Fruit fly (Drosophila melanogaster) whole organism, embryonic: ENCODE results near the gene feo.
A peak's percentile ranks its signal among the peaks of the same experiment; 100 is the strongest.

ENCODE experiments used
- Adf1 ChIP-seq: fragments of 200-800 bp; sonication (Bioruptor generic); IDR thresholded peaks from 2 replicates; pipeline ENCODE4 v1.3.6; 2022; ENCODE audit warnings: missing biosample characterization, missing genetic modification characterization
- Aef1 ChIP-seq: fragments of 200-800 bp; sonication (Bioruptor generic); IDR thresholded peaks from 3 replicates; pipeline ENCODE4 v1.3.6; 2022; ENCODE audit warnings: missing biosample characterization, missing genetic modification characterization
- Awh ChIP-seq: fragments of 200-800 bp; sonication (Bioruptor generic); IDR thresholded peaks from 2 replicates; pipeline ENCODE4, ENCODE4 v1.3.6; 2022; ENCODE audit warnings: missing biosample characterization, missing genetic modification characterization
- CG1024 ChIP-seq: fragments of 200-800 bp; sonication (Bioruptor generic); IDR thresholded peaks from 2 replicates; pipeline ENCODE4 v1.3.6; 2022; ENCODE audit warnings: missing biosample characterization, missing genetic modification characterization
- CG12155 ChIP-seq: fragments of 200-800 bp; sonication (Bioruptor generic); optimal IDR thresholded peaks from 3 replicates; lab custom pipeline; 2016; ENCODE audit warnings: missing biosample characterization, missing genetic modification characterization
- CG12769 ChIP-seq: fragments of 200-800 bp; sonication (Bioruptor generic); optimal IDR thresholded peaks from 2 replicates; lab custom pipeline; 2019; ENCODE audit warnings: missing biosample characterization, mild to moderate bottlenecking, missing genetic modification characterization, moderate library complexity
- CG13287 ChIP-seq: fragments of 200-800 bp; sonication (Bioruptor generic); IDR thresholded peaks from 2 replicates; pipeline ENCODE4 v1.3.6; 2022; ENCODE audit warnings: missing biosample characterization, missing genetic modification characterization; ENCODE audit not compliant: partially characterized antibody
- CG17328 ChIP-seq: fragments of 200-800 bp; sonication (Bioruptor generic); IDR thresholded peaks from 2 replicates; pipeline ENCODE4 v1.3.6; 2022; ENCODE audit warnings: missing biosample characterization, missing genetic modification characterization
- CG2199 ChIP-seq: fragments of 200-800 bp; sonication (Bioruptor generic); IDR thresholded peaks from 3 replicates; pipeline ENCODE4 v1.3.6; 2022; ENCODE audit warnings: missing biosample characterization, missing genetic modification characterization
- CG31224 ChIP-seq: fragments of 200-800 bp; sonication (Bioruptor generic); IDR thresholded peaks from 2 replicates; pipeline ENCODE4 v1.3.6; 2022; ENCODE audit warnings: missing biosample characterization, missing genetic modification characterization
- CG34224 ChIP-seq: fragments of 200-800 bp; sonication (Bioruptor generic); IDR thresholded peaks from 3 replicates; pipeline ENCODE4 v1.3.6; 2022; ENCODE audit warnings: missing biosample characterization, missing genetic modification characterization; ENCODE audit not compliant: partially characterized antibody
- CG3847 ChIP-seq: fragments of 200-800 bp; sonication (Bioruptor generic); IDR thresholded peaks from 2 replicates; pipeline ENCODE4 v1.3.6; 2022; ENCODE audit warnings: missing biosample characterization, missing genetic modification characterization
- CG7372 ChIP-seq: fragments of 200-800 bp; sonication (Bioruptor generic); IDR thresholded peaks from 2 replicates; pipeline ENCODE4 v1.3.6; 2022; ENCODE audit warnings: missing biosample characterization, missing genetic modification characterization
- CG7745 ChIP-seq: fragments of 200-800 bp; sonication (Bioruptor generic); optimal IDR thresholded peaks from 2 replicates; lab custom pipeline; 2018; ENCODE audit warnings: missing biosample characterization, mild to moderate bottlenecking, missing genetic modification characterization, moderate library complexity
- CG8281 ChIP-seq: fragments of 200-800 bp; sonication (Bioruptor generic); optimal IDR thresholded peaks from 2 replicates; lab custom pipeline; 2018; ENCODE audit warnings: missing biosample characterization, mild to moderate bottlenecking, missing genetic modification characterization, moderate library complexity
- Dll ChIP-seq: fragments of 200-800 bp; sonication (Bioruptor generic); IDR thresholded peaks from 4 replicates; pipeline ENCODE4 v1.3.6; 2022; ENCODE audit warnings: missing biosample characterization, missing genetic modification characterization; ENCODE audit not compliant: partially characterized antibody
- Eip74EF ChIP-seq, 2 experiments: fragments of 200-800 bp in 1 of 2; fragments of >200 bp in 1 of 2; sonication (Bioruptor generic) in 1 of 2; optimal IDR thresholded peaks; 2 replicates each; lab custom pipeline; 2017 to 2019; ENCODE audit warnings: missing biosample characterization in 2 of 2, missing genetic modification characterization in 2 of 2, mild to moderate bottlenecking in 1 of 2, moderate library complexity in 1 of 2
- HLHmδ ChIP-seq: fragments of 200-800 bp; sonication (Bioruptor generic); optimal IDR thresholded peaks from 2 replicates; lab custom pipeline; 2018; ENCODE audit warnings: missing biosample characterization, mild to moderate bottlenecking, missing genetic modification characterization, moderate library complexity
- Hey ChIP-seq: fragments of 200-800 bp; sonication (Bioruptor generic); optimal IDR thresholded peaks from 3 replicates; lab custom pipeline; 2018; ENCODE audit warnings: missing biosample characterization, mild to moderate bottlenecking, missing genetic modification characterization
- HmgZ ChIP-seq: fragments of 200-800 bp; sonication (Bioruptor generic); optimal IDR thresholded peaks from 2 replicates; lab custom pipeline; 2018; ENCODE audit warnings: missing biosample characterization, mild to moderate bottlenecking, missing genetic modification characterization
- Jarid2 ChIP-seq: fragments of 200-800 bp; sonication (Bioruptor generic); optimal IDR thresholded peaks from 3 replicates; lab custom pipeline; 2017; ENCODE audit warnings: mild to moderate bottlenecking, missing biosample characterization, missing genetic modification reagents, missing genetic modification characterization
- Med ChIP-seq: fragments of 200-800 bp; sonication (Bioruptor generic); peaks from one replicate; lab custom pipeline; 2016; ENCODE audit warnings: missing biosample characterization, missing genetic modification characterization, mild to moderate bottlenecking, inconsistent platforms, moderate library complexity
- Nf-YC ChIP-seq: fragments of 200-800 bp; optimal IDR thresholded peaks from 3 replicates; lab custom pipeline; 2019; ENCODE audit warnings: missing biosample characterization, mild to moderate bottlenecking, missing genetic modification characterization, moderate library complexity
- Ssrp ChIP-seq: fragments of 200-800 bp; sonication (Bioruptor generic); optimal IDR thresholded peaks from 2 replicates; lab custom pipeline; 2018; ENCODE audit warnings: missing biosample characterization, mild to moderate bottlenecking, missing genetic modification characterization, moderate library complexity
- abd-A ChIP-seq: fragments of 200-800 bp; sonication (Bioruptor generic); optimal IDR thresholded peaks from 3 replicates; lab custom pipeline; 2019; ENCODE audit warnings: missing biosample characterization, mild to moderate bottlenecking, missing genetic modification characterization, moderate library complexity
- ash1 ChIP-seq: fragments of 200-800 bp; sonication (Bioruptor generic); optimal IDR thresholded peaks from 2 replicates; lab custom pipeline; 2018; ENCODE audit warnings: missing biosample characterization, mild to moderate bottlenecking, missing genetic modification characterization
- fd96Cb ChIP-seq: fragments of 200-800 bp; sonication (Bioruptor generic); optimal IDR thresholded peaks from 2 replicates; lab custom pipeline; 2018; ENCODE audit warnings: missing biosample characterization, mild to moderate bottlenecking, missing genetic modification characterization, moderate library complexity
- fu2 ChIP-seq: fragments of 200-800 bp; sonication (Bioruptor generic); optimal IDR thresholded peaks from 2 replicates; lab custom pipeline; 2016; ENCODE audit warnings: missing biosample characterization, missing genetic modification characterization
- gce ChIP-seq: fragments of 200-800 bp; sonication (Bioruptor generic); IDR thresholded peaks from 3 replicates; pipeline ENCODE4 v1.3.6; 2022; ENCODE audit warnings: missing biosample characterization, missing genetic modification characterization
- grn ChIP-seq: fragments of 200-800 bp; sonication (Bioruptor generic); optimal IDR thresholded peaks from 3 replicates; lab custom pipeline; 2017; ENCODE audit warnings: missing biosample characterization, missing genetic modification characterization
- hkb ChIP-seq, 2 experiments: fragments of 200-800 bp in 1 of 2; fragments of >200 bp in 1 of 2; sonication (Bioruptor generic) in 1 of 2; IDR thresholded peaks in 1 of 2; optimal IDR thresholded peaks in 1 of 2; 2 replicates each; pipeline versions ENCODE4 v1.3.6 to Lab custom; 2017 to 2022; ENCODE audit warnings: missing biosample characterization in 1 of 2, missing genetic modification characterization in 1 of 2
- inv ChIP-seq: fragments of 200-800 bp; sonication (Bioruptor generic); IDR thresholded peaks from 2 replicates; pipeline ENCODE4 v1.3.6; 2022; ENCODE audit warnings: missing biosample characterization, missing genetic modification characterization; ENCODE audit not compliant: partially characterized antibody
- ken ChIP-seq: fragments of 200-800 bp; sonication (Bioruptor generic); IDR thresholded peaks from 3 replicates; pipeline ENCODE4 v1.3.6; 2022; ENCODE audit warnings: missing biosample characterization, missing genetic modification characterization
- kni ChIP-seq: fragments of 200-800 bp; sonication (Bioruptor generic); optimal IDR thresholded peaks from 3 replicates; lab custom pipeline; 2017; ENCODE audit warnings: mild to moderate bottlenecking, missing biosample characterization, missing genetic modification reagents, missing genetic modification characterization
- lola ChIP-seq, 3 experiments: fragments of >200 bp in 2 of 3; fragments of 200-800 bp in 1 of 3; sonication (Bioruptor generic) in 1 of 3; optimal IDR thresholded peaks; 2 replicates each; lab custom pipeline; 2017 to 2019; ENCODE audit warnings: missing biosample characterization in 3 of 3, missing genetic modification characterization in 3 of 3, mild to moderate bottlenecking in 1 of 3, moderate library complexity in 1 of 3
- otp ChIP-seq: fragments of 200-800 bp; sonication (Bioruptor generic); IDR thresholded peaks from 3 replicates; pipeline ENCODE4, ENCODE4 v1.3.6; 2022; ENCODE audit warnings: missing biosample characterization, missing genetic modification characterization
- pnt ChIP-seq: fragments of 200-800 bp; sonication (Bioruptor generic); optimal IDR thresholded peaks from 3 replicates; lab custom pipeline; 2016; ENCODE audit warnings: missing biosample characterization, missing genetic modification characterization
- psq ChIP-seq: fragments of 200-800 bp; sonication (Bioruptor generic); optimal IDR thresholded peaks from 2 replicates; lab custom pipeline; 2017; ENCODE audit warnings: missing biosample characterization, missing genetic modification characterization
- sc ChIP-seq, 3 experiments: fragments of >200 bp in 2 of 3; fragments of 200-800 bp in 1 of 3; sonication (Bioruptor generic) in 1 of 3; optimal IDR thresholded peaks; 2 replicates in 2 of 3; 3 replicates in 1 of 3; lab custom pipeline; 2017; ENCODE audit warnings: mild to moderate bottlenecking in 1 of 3, missing biosample characterization in 1 of 3, missing genetic modification characterization in 1 of 3, missing genetic modification reagents in 1 of 3
- sens ChIP-seq: fragments of 200-800 bp; sonication (Bioruptor generic); peaks from one replicate; lab custom pipeline; 2016; ENCODE audit warnings: missing biosample characterization, missing genetic modification characterization
- seq ChIP-seq: fragments of 200-800 bp; sonication (Bioruptor generic); IDR thresholded peaks from 2 replicates; pipeline ENCODE4 v1.3.6; 2022; ENCODE audit warnings: missing biosample characterization, missing genetic modification characterization
- so ChIP-seq: fragments of 200-800 bp; sonication (Bioruptor generic); IDR thresholded peaks from 3 replicates; pipeline ENCODE4 v1.3.6; 2022; ENCODE audit warnings: missing biosample characterization, missing genetic modification characterization
- tna ChIP-seq: fragments of 200-800 bp; sonication (Bioruptor generic); IDR thresholded peaks from 2 replicates; pipeline ENCODE4 v1.3.6; 2022; ENCODE audit warnings: missing biosample characterization, missing genetic modification characterization; ENCODE audit not compliant: partially characterized antibody
- trh ChIP-seq: fragments of 200-800 bp; sonication (Bioruptor generic); optimal IDR thresholded peaks from 2 replicates; lab custom pipeline; 2016; ENCODE audit warnings: missing biosample characterization, missing genetic modification characterization
- zf30C ChIP-seq: fragments of 200-800 bp; sonication (Bioruptor generic); optimal IDR thresholded peaks from 3 replicates; lab custom pipeline; 2018; ENCODE audit warnings: missing biosample characterization, mild to moderate bottlenecking, missing genetic modification characterization

The feo gene

dm6 chrX:10816856-10817255 lies 37.8 kb downstream of the feo start (continued):
- TF ChIP-seq abd-A (tag; lab: Kevin White, UChicago) (peak; percentile 70), Adf1 (GFP tag; lab: Robert Waterston, UW) (peak; percentile 99)

- TF ChIP-seq CG7372 = no peak
- TF ChIP-seq CG12769 (tag; lab: Kevin White, UChicago) = peak; percentile 73
- no peak for TF ChIP-seq trh
- peak; percentile 88 for TF ChIP-seq Jarid2 (GFP tag; lab: Kevin White, UChicago)
- no peak for TF ChIP-seq hkb (optimal IDR thresholded peaks at IDR 0.05; lab: Kevin White, UChicago)
- TF ChIP-seq hkb (GFP tag; IDR thresholded peaks at IDR 0.05; lab: Robert Waterston, UW) = 0 out of 2 replicates have a peak, but pooled peaks have one; percentile 22
- TF ChIP-seq lola (GFP tag; optimal IDR thresholded peaks at IDR 0.05; lab: Kevin White, UChicago) = peak in 1 of 3 experiments; percentile 46
- TF ChIP-seq gce (GFP tag; lab: Robert Waterston, UW) = 0 out of 3 replicates have a peak, but pooled peaks have one; percentile 6
- peak; percentile 35 for TF ChIP-seq grn (GFP tag; lab: Kevin White, UChicago)
- peak; percentile 7 for TF ChIP-seq CG12155 (GFP tag; lab: Kevin White, UChicago)
- 0 out of 3 replicates have a peak, but pooled peaks have one; percentile 31 for TF ChIP-seq otp
- TF ChIP-seq abd-A (tag; lab: Kevin White, UChicago) = peak; percentile 63
- 0 out of 4 replicates have a peak, but pooled peaks have one; percentile 39 for TF ChIP-seq Dll
- TF ChIP-seq sc (optimal IDR thresholded peaks at IDR 0.05; lab: Kevin White, UChicago) = no peak
- TF ChIP-seq sc (GFP tag; optimal IDR thresholded peaks at IDR 0.05; lab: Kevin White, UChicago) = no peak
- no peak; the same call in 2 of the 3 replicates for TF ChIP-seq CG34224 (GFP tag; lab: Robert Waterston, UW)
- peak; percentile 56 for TF ChIP-seq CG7745
- no peak for TF ChIP-seq CG31224
- TF ChIP-seq CG17328 (GFP tag; lab: Robert Waterston, UW) = 0 out of 2 replicates have a peak, but pooled peaks have one; percentile 16
- TF ChIP-seq Hey (tag; lab: Kevin White, UChicago) = peak; percentile 13
- TF ChIP-seq CG8281 = no peak
- no peak for TF ChIP-seq fu2 (GFP tag; lab: Kevin White, UChicago)
- peak; percentile 20 for TF ChIP-seq ash1 (GFP tag; lab: Kevin White, UChicago)
- TF ChIP-seq seq (GFP tag; lab: Robert Waterston, UW) = peak; percentile 25; the same call in 1 of the 2 replicates
- TF ChIP-seq Ssrp = no peak
- no peak for TF ChIP-seq Eip74EF (GFP tag; optimal IDR thresholded peaks at IDR 0.05; lab: Kevin White, UChicago)
- peak; percentile 17; the same call in 1 of the 3 replicates for TF ChIP-seq so (GFP tag; lab: Robert Waterston, UW)
- TF ChIP-seq fd96Cb (tag; lab: Kevin White, UChicago) = no peak
- 0 out of 2 replicates have a peak, but pooled peaks have one; percentile 6 for TF ChIP-seq CG1024
- TF ChIP-seq tna (GFP tag; lab: Robert Waterston, UW) = 0 out of 2 replicates have a peak, but pooled peaks have one; percentile 16
- TF ChIP-seq HmgZ = peak; percentile 63
- 0 out of 2 replicates have a peak, but pooled peaks have one; percentile 15 for TF ChIP-seq inv (GFP tag; lab: Robert Waterston, UW)
- TF ChIP-seq Med = peak; percentile 79
- peak; percentile 70 for TF ChIP-seq sens (GFP tag; lab: Kevin White, UChicago)
- TF ChIP-seq Aef1 (GFP tag; lab: Robert Waterston, UW) = no peak
- peak; percentile 40 for TF ChIP-seq CG13287 (GFP tag; lab: Robert Waterston, UW)
- no peak for TF ChIP-seq ken (GFP tag; lab: Robert Waterston, UW)
- no peak for TF ChIP-seq HLHmδ
- peak; percentile 69 for TF ChIP-seq CG2199 (GFP tag; lab: Robert Waterston, UW)
- peak; percentile 19 for TF ChIP-seq psq (GFP tag; lab: Kevin White, UChicago)
- peak; percentile 13 for TF ChIP-seq kni (GFP tag; lab: Kevin White, UChicago)
- no peak for TF ChIP-seq pnt (GFP tag; lab: Kevin White, UChicago)
- TF ChIP-seq Awh (GFP tag; lab: Robert Waterston, UW) = no peak
- TF ChIP-seq zf30C = peak; percentile 82
- no peak for TF ChIP-seq CG3847 (GFP tag; lab: Robert Waterston, UW)
- TF ChIP-seq Nf-YC (tag; lab: Kevin White, UChicago) = peak; percentile 34
Observed at dm6 chrX:10815511-10816080, 39.1 kb downstream of the feo start.
